Worm (Caenorhabditis elegans) whole organism, L1 larva: ENCODE results near the gene Y110A2AL.4.

ENCODE experiments used
- nhr-47 ChIP-seq: sonication (generic microtip); optimal IDR thresholded peaks from 2 replicates; lab custom pipeline; 2016; ENCODE audit warnings: mild to moderate bottlenecking, missing genetic modification characterization, moderate library complexity, missing compliant biosample characterization

Gene Y110A2AL.4

DNA sequence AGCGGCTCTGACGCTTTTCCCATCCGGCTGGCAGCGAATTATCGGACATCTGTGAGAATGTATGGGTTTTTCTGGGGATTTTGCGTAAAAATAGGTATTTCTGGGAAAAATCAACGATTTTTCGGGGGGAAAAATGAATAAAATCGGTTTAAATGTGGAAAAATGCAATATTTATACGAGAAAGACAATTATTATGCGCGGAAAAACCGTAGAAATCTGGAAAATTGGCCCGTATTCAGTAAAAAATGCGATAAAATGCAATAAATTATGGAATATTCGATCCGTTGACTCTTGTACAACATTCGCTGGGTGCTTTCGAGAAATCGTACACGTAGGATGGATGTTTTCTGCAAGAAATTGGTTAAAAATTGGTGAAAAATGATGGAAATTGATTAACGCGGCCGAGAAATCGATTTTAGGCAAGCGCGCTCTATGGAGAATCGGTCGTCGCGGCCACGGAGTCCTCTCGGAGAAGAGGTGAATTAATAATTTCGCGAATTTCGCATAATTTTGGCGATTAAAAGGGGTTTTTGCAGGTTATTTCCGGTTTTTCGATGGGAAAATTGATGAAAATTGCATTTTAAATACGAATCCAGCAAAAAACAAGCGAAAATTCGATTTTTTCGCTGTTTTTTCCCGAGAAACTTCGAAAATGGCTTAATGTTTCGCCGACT lies 50.0 kb downstream of the Y110A2AL.4 start, which contains the start of gene pinn-1 (continued):
- TF ChIP-seq nhr-47 (tag; lab: Kevin White, UChicago): peak; percentile 97
